Worm (Caenorhabditis elegans) whole organism, L4 larva: ENCODE measurements around the gene fbxa-88.

Experiments
- Y105C5A.15 ChIP-seq: fragments of 200-800 bp; sonication (Bioruptor generic); IDR thresholded peaks from 2 replicates; pipeline ENCODE4 v1.3.6; 2022; ENCODE audit warnings: missing genetic modification characterization, missing compliant biosample characterization
- egl-27 ChIP-seq: sonication (generic microtip); optimal IDR thresholded peaks from 3 replicates; lab custom pipeline; 2017; ENCODE audit warnings: missing biosample characterization, missing genetic modification reagents, missing genetic modification characterization
- fkh-10 ChIP-seq: fragments of 150-350 bp; optimal IDR thresholded peaks from 2 replicates; lab custom pipeline; 2014; ENCODE audit warnings: missing biosample characterization, missing genetic modification reagents, missing genetic modification characterization
- hlh-11 ChIP-seq: fragments of 200-800 bp; sonication (Bioruptor generic); optimal IDR thresholded peaks from 2 replicates; lab custom pipeline; 2018; ENCODE audit warnings: mild to moderate bottlenecking, missing genetic modification characterization, missing compliant biosample characterization
- hmg-1.1 ChIP-seq: fragments of 200-800 bp; sonication (Bioruptor generic); IDR thresholded peaks from 2 replicates; pipeline ENCODE4 v1.3.6; 2022; ENCODE audit warnings: missing genetic modification reagents, missing genetic modification characterization, missing compliant biosample characterization
- mep-1 ChIP-seq: fragments of 150-350 bp; sonication (generic microtip); optimal IDR thresholded peaks from 3 replicates; lab custom pipeline; 2014; ENCODE audit warnings: missing biosample characterization, missing genetic modification characterization
- nhr-11 ChIP-seq: fragments of 150-350 bp; optimal IDR thresholded peaks from 2 replicates; lab custom pipeline; 2014; ENCODE audit warnings: missing biosample characterization, missing genetic modification characterization
- nhr-25 ChIP-seq: sonication (generic microtip); optimal IDR thresholded peaks from 2 replicates; lab custom pipeline; 2017; ENCODE audit warnings: missing genetic modification characterization, mild to moderate bottlenecking, missing compliant biosample characterization, antibody characterized with exemption, moderate library complexity, borderline replicate concordance; ENCODE audit not compliant: insufficient read depth

DNA sequence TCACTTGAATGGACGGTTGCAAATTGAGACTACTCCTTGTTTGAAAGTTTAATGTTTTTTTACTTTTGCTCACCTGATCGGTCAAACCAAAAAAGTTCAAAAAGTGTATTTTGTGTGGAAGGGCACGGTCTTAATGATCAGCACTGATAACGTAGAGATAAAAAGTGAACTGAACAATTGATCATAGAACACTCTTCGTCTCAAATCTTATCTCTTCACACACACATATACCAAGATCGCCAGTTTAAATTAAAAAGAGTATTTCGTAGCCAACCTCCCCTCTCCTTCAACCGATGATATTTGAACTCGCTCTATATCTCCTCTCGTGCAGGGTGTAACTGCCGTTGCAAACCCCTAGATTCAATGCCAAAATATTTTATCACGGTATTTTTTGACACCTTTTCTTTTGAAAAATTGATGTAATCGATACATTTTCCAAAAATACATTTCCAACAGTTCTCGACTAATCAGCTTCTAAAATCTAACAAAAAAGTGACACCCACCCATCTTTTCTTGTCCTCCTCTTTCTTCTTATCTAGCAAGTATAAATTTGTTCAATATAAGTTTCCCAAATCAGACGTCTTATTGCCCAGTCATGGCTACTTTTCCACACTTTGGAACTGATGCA is 42.7 kb downstream of the fbxa-88 start, which contains the start of gene cth-1:
- TF ChIP-seq nhr-25 (tag; lab: Kevin White, UChicago) (no peak), hlh-11 (peak; percentile 27), fkh-10 (GFP tag; lab: Kevin White, UChicago) (no peak), hmg-1.1 (GFP tag; lab: Robert Waterston, UW) (no peak), egl-27 (tag; lab: Kevin White, UChicago) (no peak), nhr-11 (tag; lab: Kevin White, UChicago) (no peak), Y105C5A.15 (GFP tag; lab: Robert Waterston, UW) (no peak), mep-1 (tag; lab: Kevin White, UChicago) (no peak)
